Fruit fly (Drosophila melanogaster) whole organism, embryonic: ENCODE results near the gene CG7879.

ENCODE experiments used
- Aef1 ChIP-seq: fragments of 200-800 bp; sonication (Bioruptor generic); IDR thresholded peaks from 3 replicates; pipeline ENCODE4 v1.3.6; 2022; ENCODE audit warnings: missing biosample characterization, missing genetic modification characterization
- CG10209 ChIP-seq: fragments of 200-800 bp; sonication (Bioruptor generic); optimal IDR thresholded peaks from 3 replicates; lab custom pipeline; 2017; ENCODE audit warnings: missing biosample characterization, mild to moderate bottlenecking, missing genetic modification characterization, missing genetic modification reagents
- CG10267 ChIP-seq: fragments of 200-800 bp; sonication (Bioruptor generic); optimal IDR thresholded peaks from 2 replicates; lab custom pipeline; 2018; ENCODE audit warnings: missing biosample characterization, mild to moderate bottlenecking, missing genetic modification characterization, moderate library complexity
- CG10959 ChIP-seq: fragments of 200-800 bp; sonication (Bioruptor generic); IDR thresholded peaks from 2 replicates; pipeline ENCODE4 v1.3.6; 2022; ENCODE audit warnings: missing biosample characterization, missing genetic modification characterization
- CG12219 ChIP-seq: fragments of 200-800 bp; sonication (Bioruptor generic); optimal IDR thresholded peaks from 3 replicates; lab custom pipeline; 2018; ENCODE audit warnings: missing biosample characterization, mild to moderate bottlenecking, missing genetic modification characterization
- CG15601 ChIP-seq: fragments of 200-800 bp; sonication (Bioruptor generic); optimal IDR thresholded peaks from 3 replicates; lab custom pipeline; 2019; ENCODE audit warnings: missing biosample characterization, mild to moderate bottlenecking, missing genetic modification characterization, moderate library complexity
- CG16779 ChIP-seq: fragments of 200-800 bp; sonication (Bioruptor generic); IDR thresholded peaks from 2 replicates; pipeline ENCODE4 v1.3.6; 2022; ENCODE audit warnings: missing biosample characterization, missing genetic modification characterization
- CG2678 ChIP-seq: fragments of 200-800 bp; sonication (Bioruptor generic); optimal IDR thresholded peaks from 3 replicates; lab custom pipeline; 2019; ENCODE audit warnings: missing biosample characterization, mild to moderate bottlenecking, missing genetic modification characterization, moderate library complexity
- CG2889 ChIP-seq: fragments of 200-800 bp; sonication (Bioruptor generic); IDR thresholded peaks from 3 replicates; pipeline ENCODE4 v1.3.6; 2022; ENCODE audit warnings: missing biosample characterization, missing genetic modification characterization
- CG3163 ChIP-seq: fragments of 200-800 bp; sonication (Bioruptor generic); optimal IDR thresholded peaks from 3 replicates; lab custom pipeline; 2016; ENCODE audit warnings: missing biosample characterization, missing genetic modification characterization
- CG3407 ChIP-seq: fragments of 200-800 bp; sonication (Bioruptor generic); optimal IDR thresholded peaks from 2 replicates; lab custom pipeline; 2018; ENCODE audit warnings: missing biosample characterization, mild to moderate bottlenecking, missing genetic modification characterization
- CG3726 ChIP-seq: fragments of 200-800 bp; sonication (Bioruptor generic); IDR thresholded peaks from 3 replicates; pipeline ENCODE4, ENCODE4 v1.3.6; 2022; ENCODE audit warnings: missing biosample characterization, missing genetic modification characterization
- CG4424 ChIP-seq: fragments of 200-800 bp; sonication (Bioruptor generic); optimal IDR thresholded peaks from 3 replicates; lab custom pipeline; 2016; ENCODE audit warnings: missing biosample characterization, missing genetic modification characterization
- CG5245 ChIP-seq: fragments of 200-800 bp; sonication (Bioruptor generic); optimal IDR thresholded peaks from 3 replicates; lab custom pipeline; 2016; ENCODE audit warnings: missing biosample characterization, missing genetic modification characterization
- CG7271 ChIP-seq: fragments of 200-800 bp; sonication (Bioruptor generic); optimal IDR thresholded peaks from 2 replicates; lab custom pipeline; 2018; ENCODE audit warnings: missing biosample characterization, mild to moderate bottlenecking, missing genetic modification characterization, moderate library complexity
- CG7745 ChIP-seq: fragments of 200-800 bp; sonication (Bioruptor generic); optimal IDR thresholded peaks from 2 replicates; lab custom pipeline; 2018; ENCODE audit warnings: missing biosample characterization, mild to moderate bottlenecking, missing genetic modification characterization, moderate library complexity
- CG7839 ChIP-seq: fragments of 200-800 bp; sonication (Bioruptor generic); optimal IDR thresholded peaks from 3 replicates; lab custom pipeline; 2018; ENCODE audit warnings: missing biosample characterization, mild to moderate bottlenecking, missing genetic modification characterization, moderate library complexity
- CG8290 ChIP-seq, 3 experiments: fragments of 200-800 bp; sonication (Bioruptor generic); optimal IDR thresholded peaks; 2 replicates each; lab custom pipeline; 2016 to 2019; ENCODE audit warnings: missing biosample characterization in 3 of 3, missing genetic modification characterization in 3 of 3, mild to moderate bottlenecking in 2 of 3, moderate library complexity in 1 of 3
- CG8388 ChIP-seq: fragments of 200-800 bp; sonication (Bioruptor generic); optimal IDR thresholded peaks from 2 replicates; lab custom pipeline; 2019; ENCODE audit warnings: missing biosample characterization, mild to moderate bottlenecking, missing genetic modification characterization, moderate library complexity
- CG9609 ChIP-seq: fragments of 200-800 bp; sonication (Bioruptor generic); optimal IDR thresholded peaks from 3 replicates; lab custom pipeline; 2016; ENCODE audit warnings: missing biosample characterization, missing genetic modification characterization
- CHES-1-like ChIP-seq: fragments of 200-800 bp; sonication (Bioruptor generic); optimal IDR thresholded peaks from 2 replicates; lab custom pipeline; 2016; ENCODE audit warnings: missing biosample characterization, missing genetic modification characterization
- D19A ChIP-seq: fragments of 200-800 bp; optimal IDR thresholded peaks from 3 replicates; lab custom pipeline; 2019; ENCODE audit warnings: missing biosample characterization, mild to moderate bottlenecking, missing genetic modification characterization, moderate library complexity
- Doc2 ChIP-seq: fragments of 200-800 bp; sonication (Bioruptor generic); IDR thresholded peaks from 2 replicates; pipeline ENCODE4 v1.3.6; 2022; ENCODE audit warnings: missing biosample characterization, missing genetic modification characterization
- Fer2 ChIP-seq: fragments of 200-800 bp; sonication (Bioruptor generic); optimal IDR thresholded peaks from 2 replicates; lab custom pipeline; 2018; ENCODE audit warnings: missing biosample characterization, mild to moderate bottlenecking, missing genetic modification characterization, moderate library complexity
- Hmx ChIP-seq: fragments of 200-800 bp; sonication (Bioruptor generic); optimal IDR thresholded peaks from 2 replicates; lab custom pipeline; 2016; ENCODE audit warnings: missing biosample characterization, missing genetic modification characterization
- Med ChIP-seq: fragments of 200-800 bp; sonication (Bioruptor generic); peaks from one replicate; lab custom pipeline; 2016; ENCODE audit warnings: missing biosample characterization, missing genetic modification characterization, mild to moderate bottlenecking, inconsistent platforms, moderate library complexity
- Meics ChIP-seq: fragments of 200-800 bp; sonication (Bioruptor generic); optimal IDR thresholded peaks from 2 replicates; lab custom pipeline; 2017; ENCODE audit warnings: missing biosample characterization, mild to moderate bottlenecking, missing genetic modification characterization
- Mrtf ChIP-seq: fragments of 200-800 bp; sonication (Bioruptor generic); IDR thresholded peaks from 3 replicates; pipeline ENCODE4 v1.3.6; 2022; ENCODE audit warnings: missing biosample characterization, missing genetic modification characterization
- NFAT ChIP-seq: fragments of 200-800 bp; sonication (Bioruptor generic); IDR thresholded peaks from 2 replicates; pipeline ENCODE4 v1.3.6; 2022; ENCODE audit warnings: missing biosample characterization, missing genetic modification characterization
- Nf-YA ChIP-seq: fragments of 200-800 bp; sonication (Bioruptor generic); IDR thresholded peaks from 2 replicates; pipeline ENCODE4 v1.3.6; 2022; ENCODE audit warnings: missing biosample characterization, missing genetic modification characterization
- Poxn ChIP-seq: fragments of 200-800 bp; sonication (Bioruptor generic); IDR thresholded peaks from 2 replicates; pipeline ENCODE4 v1.3.6; 2022; ENCODE audit warnings: missing biosample characterization, missing genetic modification characterization
- Scr ChIP-seq: fragments of 200-800 bp; sonication (Bioruptor generic); IDR thresholded peaks from 2 replicates; pipeline ENCODE4 v1.3.6; 2022; ENCODE audit warnings: missing biosample characterization, missing genetic modification characterization; ENCODE audit not compliant: partially characterized antibody
- Sox100B ChIP-seq: fragments of 200-800 bp; sonication (Bioruptor generic); optimal IDR thresholded peaks from 3 replicates; lab custom pipeline; 2018; ENCODE audit warnings: missing biosample characterization, mild to moderate bottlenecking, missing genetic modification characterization
- Vsx1 ChIP-seq: fragments of 200-800 bp; sonication (Bioruptor generic); optimal IDR thresholded peaks from 2 replicates; lab custom pipeline; 2017; ENCODE audit warnings: missing biosample characterization, mild to moderate bottlenecking, missing genetic modification characterization, missing genetic modification reagents
- bbx ChIP-seq: fragments of 200-800 bp; sonication (Bioruptor generic); IDR thresholded peaks from 2 replicates; pipeline ENCODE4 v1.3.6; 2022; ENCODE audit warnings: missing biosample characterization, missing genetic modification characterization; ENCODE audit not compliant: partially characterized antibody
- chif ChIP-seq, 2 experiments: fragments of 200-800 bp; sonication (Bioruptor generic); optimal IDR thresholded peaks; 3 replicates each; lab custom pipeline; 2016; ENCODE audit warnings: missing biosample characterization in 2 of 2, missing genetic modification characterization in 2 of 2
- chn ChIP-seq: fragments of 200-800 bp; sonication (Bioruptor generic); optimal IDR thresholded peaks from 2 replicates; lab custom pipeline; 2016; ENCODE audit warnings: missing biosample characterization, missing genetic modification characterization
- cwo ChIP-seq: fragments of 200-800 bp; sonication (Bioruptor generic); optimal IDR thresholded peaks from 3 replicates; lab custom pipeline; 2017; ENCODE audit warnings: missing biosample characterization, missing genetic modification characterization, mild to moderate bottlenecking, moderate library complexity, missing genetic modification reagents
- dysf ChIP-seq: fragments of 200-800 bp; sonication (Bioruptor generic); IDR thresholded peaks from 3 replicates; pipeline ENCODE4 v1.3.6; 2022; ENCODE audit warnings: missing biosample characterization, missing genetic modification characterization
- en ChIP-seq: fragments of 200-800 bp; sonication (Bioruptor generic); optimal IDR thresholded peaks from 2 replicates; lab custom pipeline; 2016; ENCODE audit warnings: missing biosample characterization, missing genetic modification characterization
- esg ChIP-seq: fragments of 200-800 bp; sonication (Bioruptor generic); conservative IDR thresholded peaks from 2 replicates; pipeline ENCODE4 v1.3.6; 2022; ENCODE audit warnings: missing biosample characterization, missing genetic modification characterization
- fd102C ChIP-seq: fragments of 200-800 bp; sonication (Bioruptor generic); optimal IDR thresholded peaks from 2 replicates; lab custom pipeline; 2018; ENCODE audit warnings: missing biosample characterization, mild to moderate bottlenecking, missing genetic modification characterization, moderate library complexity
- fd96Cb ChIP-seq: fragments of 200-800 bp; sonication (Bioruptor generic); optimal IDR thresholded peaks from 2 replicates; lab custom pipeline; 2018; ENCODE audit warnings: missing biosample characterization, mild to moderate bottlenecking, missing genetic modification characterization, moderate library complexity
- jing ChIP-seq: fragments of 200-800 bp; sonication (Bioruptor generic); optimal IDR thresholded peaks from 2 replicates; lab custom pipeline; 2018; ENCODE audit warnings: missing biosample characterization, mild to moderate bottlenecking, missing genetic modification characterization
- salm ChIP-seq: fragments of 200-800 bp; sonication (Bioruptor generic); optimal IDR thresholded peaks from 2 replicates; lab custom pipeline; 2018; ENCODE audit warnings: missing biosample characterization, mild to moderate bottlenecking, missing genetic modification characterization
- sd ChIP-seq: fragments of 200-800 bp; sonication (Bioruptor generic); optimal IDR thresholded peaks from 3 replicates; lab custom pipeline; 2018; ENCODE audit warnings: missing biosample characterization, mild to moderate bottlenecking, missing genetic modification characterization, moderate library complexity
- sim ChIP-seq: fragments of 200-800 bp; sonication (Bioruptor generic); IDR thresholded peaks from 2 replicates; pipeline ENCODE4 v1.3.6; 2022; ENCODE audit warnings: missing biosample characterization, missing genetic modification characterization
- sima ChIP-seq: fragments of 200-800 bp; sonication (Bioruptor generic); optimal IDR thresholded peaks from 2 replicates; lab custom pipeline; 2016; ENCODE audit warnings: missing biosample characterization, missing genetic modification characterization
- vnd ChIP-seq: fragments of 200-800 bp; sonication (Bioruptor generic); IDR thresholded peaks from 3 replicates; pipeline ENCODE4 v1.3.6; 2022; ENCODE audit warnings: missing biosample characterization, missing genetic modification characterization; ENCODE audit not compliant: partially characterized antibody

CG7879 gene

dm6 chr3L:1558178-1558788 lies 10.1 kb downstream of the CG7879 start, which contains the start of the genes Pex10 and CG12099 (continued):
- peak; percentile 56 for TF ChIP-seq CG5245
- peak; percentile 88 for TF ChIP-seq CG10959 (GFP tag; lab: Robert Waterston, UW)
- peak; percentile 33; the same call in 1 of the 2 replicates for TF ChIP-seq Doc2 (GFP tag; lab: Robert Waterston, UW)
- TF ChIP-seq esg (GFP tag; lab: Robert Waterston, UW): peak; percentile 91
- TF ChIP-seq CG12219: peak; percentile 58
- peak; percentile 81 for TF ChIP-seq Fer2 (tag; lab: Kevin White, UChicago)
- peak; percentile 79 for TF ChIP-seq CG2889
- TF ChIP-seq sd (tag; lab: Kevin White, UChicago): no peak
- peak; percentile 83 for TF ChIP-seq CG16779 (GFP tag; lab: Robert Waterston, UW)
- TF ChIP-seq sima (GFP tag; lab: Kevin White, UChicago): no peak
- TF ChIP-seq cwo (GFP tag; lab: Kevin White, UChicago): peak; percentile 67
- TF ChIP-seq jing (GFP tag; lab: Kevin White, UChicago): no peak
- TF ChIP-seq vnd (GFP tag; lab: Robert Waterston, UW): peak; percentile 92
- peak; percentile 73 for TF ChIP-seq Poxn (GFP tag; lab: Robert Waterston, UW)
- TF ChIP-seq dysf (GFP tag; lab: Robert Waterston, UW): peak; percentile 92
- peak; percentile 85 for TF ChIP-seq CG7839 (tag; lab: Kevin White, UChicago)
- peak; percentile 84 for TF ChIP-seq CG15601 (tag; lab: Kevin White, UChicago)
- TF ChIP-seq sim: peak; percentile 46; the same call in 1 of the 2 replicates
- TF ChIP-seq CG4424 (GFP tag; lab: Kevin White, UChicago): peak; percentile 91
- TF ChIP-seq CG8388 (GFP tag; lab: Kevin White, UChicago): peak; percentile 85
- no peak for TF ChIP-seq Sox100B (GFP tag; lab: Kevin White, UChicago)
- TF ChIP-seq Vsx1: no peak
- peak; percentile 87 for TF ChIP-seq CG10209
- no peak for TF ChIP-seq en (GFP tag; lab: Kevin White, UChicago)
- peak; percentile 84 for TF ChIP-seq Meics (GFP tag; lab: Kevin White, UChicago)
- peak; percentile 49 for TF ChIP-seq fd102C (GFP tag; lab: Kevin White, UChicago)
- TF ChIP-seq salm (tag; lab: Kevin White, UChicago): peak; percentile 59
- peak; percentile 84 for TF ChIP-seq bbx (GFP tag; lab: Robert Waterston, UW)
- peak; percentile 91 for TF ChIP-seq Med
- TF ChIP-seq Mrtf: peak; percentile 84; the same call in 2 of the 3 replicates
- TF ChIP-seq CG8290 (GFP tag; optimal IDR thresholded peaks at IDR 0.05; lab: Kevin White, UChicago): peak; percentile 90
- peak in 1 of 2 experiments; percentile 74 for TF ChIP-seq CG8290 (tag; optimal IDR thresholded peaks at IDR 0.05; lab: Kevin White, UChicago)
- no peak for TF ChIP-seq CG3407
- peak; percentile 30 to 66 for TF ChIP-seq chif (GFP tag; optimal IDR thresholded peaks at IDR 0.05; lab: Kevin White, UChicago)
- peak; percentile 69 for TF ChIP-seq CHES-1-like (GFP tag; lab: Kevin White, UChicago)
- peak; percentile 58 for TF ChIP-seq CG9609
- TF ChIP-seq fd96Cb (tag; lab: Kevin White, UChicago): peak; percentile 71
- TF ChIP-seq CG10267 (tag; lab: Kevin White, UChicago): peak; percentile 100
- peak; percentile 91 for TF ChIP-seq Aef1
- peak; percentile 93 for TF ChIP-seq NFAT (GFP tag; lab: Robert Waterston, UW)
- TF ChIP-seq Hmx (GFP tag; lab: Kevin White, UChicago): no peak
- peak; percentile 88; the same call in 2 of the 3 replicates for TF ChIP-seq CG3726
- peak; percentile 86 for TF ChIP-seq CG2678
- no peak for TF ChIP-seq CG7745 (tag; lab: Kevin White, UChicago)
- no peak for TF ChIP-seq D19A (tag; lab: Kevin White, UChicago)
- peak; percentile 28 for TF ChIP-seq CG3163
- peak; percentile 66 for TF ChIP-seq Nf-YA (GFP tag; lab: Robert Waterston, UW)
- TF ChIP-seq Scr (GFP tag; lab: Robert Waterston, UW): peak; percentile 97
- TF ChIP-seq CG7271: peak; percentile 53
- TF ChIP-seq chn (GFP tag; lab: Kevin White, UChicago): peak; percentile 81
